Fruit fly (Drosophila melanogaster): ENCODE measurements around the gene CG32572.

DNA sequence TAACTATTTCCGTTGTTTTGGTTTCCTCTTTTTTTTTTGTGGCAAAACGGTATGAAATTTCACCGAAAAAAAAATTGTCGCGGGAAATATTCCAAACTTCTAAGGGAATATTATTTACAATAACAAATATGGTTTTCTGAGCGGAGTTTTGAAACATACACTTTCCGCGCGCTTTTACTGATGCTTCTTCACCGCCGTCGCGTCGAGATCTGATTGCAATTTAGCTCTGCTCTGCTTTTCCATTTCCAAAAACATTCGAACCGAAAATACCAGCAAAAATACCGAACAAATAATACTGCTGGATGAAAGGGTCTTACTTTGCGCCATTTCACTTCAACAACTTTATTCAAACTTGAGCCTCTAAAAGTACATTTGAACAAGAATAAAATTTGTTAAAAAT, 26.0 kb upstream of the CG32572 start, which contains the start of gene Septin4:
- TF ChIP-seq bsh (GFP tag; optimal IDR thresholded peaks at IDR 0.05) (no peak), CG12236 (GFP tag; optimal IDR thresholded peaks at IDR 0.05) (no peak)
